Fruit fly (Drosophila melanogaster) whole organism, embryonic: ENCODE results near the gene CG5853.

Experiments used
- Adf1 ChIP-seq: fragments of 200-800 bp; sonication (Bioruptor generic); IDR thresholded peaks from 2 replicates; pipeline ENCODE4 v1.3.6; 2022; ENCODE audit warnings: missing biosample characterization, missing genetic modification characterization
- Atf-2 ChIP-seq: fragments of 200-800 bp; sonication (Bioruptor generic); optimal IDR thresholded peaks from 2 replicates; lab custom pipeline; 2016; ENCODE audit warnings: missing biosample characterization, missing genetic modification characterization
- Awh ChIP-seq: fragments of 200-800 bp; sonication (Bioruptor generic); IDR thresholded peaks from 2 replicates; pipeline ENCODE4, ENCODE4 v1.3.6; 2022; ENCODE audit warnings: missing biosample characterization, missing genetic modification characterization
- CG10274 ChIP-seq: fragments of 200-800 bp; sonication (Bioruptor generic); optimal IDR thresholded peaks from 3 replicates; lab custom pipeline; 2017; ENCODE audit warnings: missing biosample characterization, mild to moderate bottlenecking, missing genetic modification characterization
- CG10366 ChIP-seq: fragments of 200-800 bp; sonication (Bioruptor generic); IDR thresholded peaks from 2 replicates; pipeline ENCODE4 v1.3.6; 2022; ENCODE audit warnings: missing biosample characterization, missing genetic modification characterization
- CG11247 ChIP-seq: fragments of 200-800 bp; sonication (Bioruptor generic); IDR thresholded peaks from 2 replicates; pipeline ENCODE4 v1.3.6; 2022; ENCODE audit warnings: missing biosample characterization, missing genetic modification characterization
- CG11695 ChIP-seq: fragments of 200-800 bp; sonication (Bioruptor generic); IDR thresholded peaks from 3 replicates; pipeline ENCODE4 v1.3.6; 2022; ENCODE audit warnings: missing biosample characterization, missing genetic modification characterization
- CG11723 ChIP-seq: fragments of 200-800 bp; sonication (Bioruptor generic); optimal IDR thresholded peaks from 2 replicates; lab custom pipeline; 2017; ENCODE audit warnings: missing biosample characterization, mild to moderate bottlenecking, missing genetic modification characterization
- CG12391 ChIP-seq: fragments of 200-800 bp; sonication (Bioruptor generic); optimal IDR thresholded peaks from 3 replicates; lab custom pipeline; 2018; ENCODE audit warnings: missing biosample characterization, mild to moderate bottlenecking, missing genetic modification characterization, moderate library complexity
- CG13287 ChIP-seq: fragments of 200-800 bp; sonication (Bioruptor generic); IDR thresholded peaks from 2 replicates; pipeline ENCODE4 v1.3.6; 2022; ENCODE audit warnings: missing biosample characterization, missing genetic modification characterization; ENCODE audit not compliant: partially characterized antibody
- CG14441 ChIP-seq: fragments of 200-800 bp; sonication (Bioruptor generic); IDR thresholded peaks from 2 replicates; pipeline ENCODE4 v1.3.6; 2022; ENCODE audit warnings: missing biosample characterization, missing genetic modification characterization
- CG15514 ChIP-seq: fragments of 200-800 bp; sonication (Bioruptor generic); optimal IDR thresholded peaks from 3 replicates; lab custom pipeline; 2017; ENCODE audit warnings: missing biosample characterization, missing genetic modification characterization, mild to moderate bottlenecking, moderate library complexity, missing genetic modification reagents
- CG18011 ChIP-seq: fragments of 200-800 bp; sonication (Bioruptor generic); optimal IDR thresholded peaks from 2 replicates; lab custom pipeline; 2017; ENCODE audit warnings: missing biosample characterization, missing genetic modification characterization, mild to moderate bottlenecking, moderate library complexity, missing genotype
- CG18476 ChIP-seq: fragments of 200-800 bp; sonication (Bioruptor generic); optimal IDR thresholded peaks from 2 replicates; lab custom pipeline; 2016; ENCODE audit warnings: missing biosample characterization, mild to moderate bottlenecking, missing genetic modification characterization
- CG2889 ChIP-seq: fragments of 200-800 bp; sonication (Bioruptor generic); IDR thresholded peaks from 3 replicates; pipeline ENCODE4 v1.3.6; 2022; ENCODE audit warnings: missing biosample characterization, missing genetic modification characterization
- CG31388 ChIP-seq: fragments of 200-800 bp; sonication (Bioruptor generic); optimal IDR thresholded peaks from 2 replicates; lab custom pipeline; 2016; ENCODE audit warnings: missing biosample characterization, missing genetic modification characterization
- CG42726 ChIP-seq: fragments of 200-800 bp; sonication (Bioruptor generic); IDR thresholded peaks from 2 replicates; pipeline ENCODE4 v1.3.6; 2022; ENCODE audit warnings: missing biosample characterization, missing genetic modification characterization; ENCODE audit not compliant: partially characterized antibody
- CG4404 ChIP-seq: fragments of 200-800 bp; sonication (Bioruptor generic); IDR thresholded peaks from 2 replicates; pipeline ENCODE4 v1.3.6; 2022; ENCODE audit warnings: missing biosample characterization, missing genetic modification characterization
- CG4617 ChIP-seq: fragments of 200-800 bp; sonication (Bioruptor generic); optimal IDR thresholded peaks from 3 replicates; lab custom pipeline; 2016; ENCODE audit warnings: missing biosample characterization, missing genetic modification characterization, borderline replicate concordance
- CG4707 ChIP-seq: fragments of 200-800 bp; sonication (Bioruptor generic); optimal IDR thresholded peaks from 2 replicates; lab custom pipeline; 2018; ENCODE audit warnings: missing biosample characterization, mild to moderate bottlenecking, missing genetic modification characterization, moderate library complexity
- CG5953 ChIP-seq: fragments of 200-800 bp; sonication (Bioruptor generic); IDR thresholded peaks from 2 replicates; pipeline ENCODE4 v1.3.6; 2022; ENCODE audit warnings: missing biosample characterization, missing genetic modification characterization
- CG6683 ChIP-seq: fragments of 200-800 bp; sonication (Bioruptor generic); optimal IDR thresholded peaks from 2 replicates; lab custom pipeline; 2017; ENCODE audit warnings: missing biosample characterization, mild to moderate bottlenecking, missing genetic modification characterization, missing genetic modification reagents
- CG8388 ChIP-seq: fragments of 200-800 bp; sonication (Bioruptor generic); optimal IDR thresholded peaks from 2 replicates; lab custom pipeline; 2019; ENCODE audit warnings: missing biosample characterization, mild to moderate bottlenecking, missing genetic modification characterization, moderate library complexity
- CG9932 ChIP-seq: fragments of 200-800 bp; sonication (Bioruptor generic); IDR thresholded peaks from 2 replicates; pipeline ENCODE4 v1.3.6; 2022; ENCODE audit warnings: missing biosample characterization, missing genetic modification characterization
- D ChIP-seq, 2 experiments: fragments of 200-800 bp in 1 of 2; fragments of >200 bp in 1 of 2; sonication (Bioruptor generic) in 1 of 2; optimal IDR thresholded peaks; 2 replicates in 1 of 2; 3 replicates in 1 of 2; lab custom pipeline; 2017; ENCODE audit warnings: mild to moderate bottlenecking in 1 of 2, missing biosample characterization in 1 of 2, missing genetic modification characterization in 1 of 2, missing genetic modification reagents in 1 of 2
- D19B ChIP-seq: fragments of 200-800 bp; sonication (Bioruptor generic); optimal IDR thresholded peaks from 2 replicates; lab custom pipeline; 2017; ENCODE audit warnings: missing biosample characterization, mild to moderate bottlenecking, missing genetic modification characterization
- Dbx ChIP-seq: fragments of 200-800 bp; sonication (Bioruptor generic); IDR thresholded peaks from 3 replicates; pipeline ENCODE4 v1.3.6; 2022; ENCODE audit warnings: missing biosample characterization, missing genetic modification characterization
- ERR ChIP-seq: fragments of 200-800 bp; sonication (Bioruptor generic); optimal IDR thresholded peaks from 2 replicates; lab custom pipeline; 2016; ENCODE audit warnings: missing biosample characterization, missing genetic modification characterization
- HLH4C ChIP-seq: fragments of 200-800 bp; sonication (Bioruptor generic); IDR thresholded peaks from 3 replicates; pipeline ENCODE4 v1.3.6; 2022; ENCODE audit warnings: missing biosample characterization, missing genetic modification characterization; ENCODE audit not compliant: partially characterized antibody
- Hr39 ChIP-seq: fragments of >200 bp; optimal IDR thresholded peaks from 2 replicates; lab custom pipeline; 2017
- Hr51 ChIP-seq, 2 experiments: fragments of 200-800 bp; sonication (Bioruptor generic); optimal IDR thresholded peaks; 2 replicates in 1 of 2; 3 replicates in 1 of 2; lab custom pipeline; 2016 to 2018; ENCODE audit warnings: missing biosample characterization in 2 of 2, missing genetic modification characterization in 2 of 2, mild to moderate bottlenecking in 1 of 2, moderate library complexity in 1 of 2
- Lim3 ChIP-seq: fragments of 200-800 bp; sonication (Bioruptor generic); IDR thresholded peaks from 2 replicates; pipeline ENCODE4 v1.3.6; 2022; ENCODE audit warnings: missing biosample characterization, missing genetic modification characterization
- Mad ChIP-seq: fragments of 200-800 bp; sonication (Bioruptor generic); optimal IDR thresholded peaks from 2 replicates; lab custom pipeline; 2016; ENCODE audit warnings: missing biosample characterization, missing genetic modification characterization
- Med ChIP-seq: fragments of 200-800 bp; sonication (Bioruptor generic); peaks from one replicate; lab custom pipeline; 2016; ENCODE audit warnings: missing biosample characterization, missing genetic modification characterization, mild to moderate bottlenecking, inconsistent platforms, moderate library complexity
- Nf-YB ChIP-seq: fragments of 200-800 bp; sonication (Bioruptor generic); optimal IDR thresholded peaks from 3 replicates; lab custom pipeline; 2019; ENCODE audit warnings: missing biosample characterization, mild to moderate bottlenecking, missing genetic modification characterization, moderate library complexity
- al ChIP-seq: fragments of 200-800 bp; sonication (Bioruptor generic); IDR thresholded peaks from 2 replicates; pipeline ENCODE4 v1.3.6; 2022; ENCODE audit warnings: missing biosample characterization, missing genetic modification characterization
- amos ChIP-seq: fragments of 200-800 bp; sonication (Bioruptor generic); IDR thresholded peaks from 2 replicates; pipeline ENCODE4 v1.3.6; 2022; ENCODE audit warnings: missing biosample characterization, missing genetic modification characterization; ENCODE audit not compliant: partially characterized antibody
- chinmo ChIP-seq: fragments of 200-800 bp; sonication (Bioruptor generic); IDR thresholded peaks from 4 replicates; pipeline ENCODE4 v1.3.6; 2022; ENCODE audit warnings: missing biosample characterization, missing genetic modification characterization; ENCODE audit not compliant: partially characterized antibody
- chm ChIP-seq: fragments of 200-800 bp; sonication (Bioruptor generic); IDR thresholded peaks from 2 replicates; pipeline ENCODE4 v1.3.6; 2022; ENCODE audit warnings: missing biosample characterization, missing genetic modification characterization
- ci ChIP-seq: fragments of 200-800 bp; sonication (Bioruptor generic); IDR thresholded peaks from 3 replicates; pipeline ENCODE4 v1.3.6; 2022; ENCODE audit warnings: missing biosample characterization, missing genetic modification characterization
- disco-r ChIP-seq: fragments of 200-800 bp; sonication (Bioruptor generic); optimal IDR thresholded peaks from 2 replicates; lab custom pipeline; 2016; ENCODE audit warnings: missing biosample characterization, missing genetic modification characterization
- gcm2 ChIP-seq: fragments of 200-800 bp; sonication (Bioruptor generic); optimal IDR thresholded peaks from 2 replicates; lab custom pipeline; 2016; ENCODE audit warnings: missing biosample characterization, missing genetic modification characterization
- gfzf ChIP-seq: fragments of 200-800 bp; sonication (Bioruptor generic); optimal IDR thresholded peaks from 2 replicates; lab custom pipeline; 2016; ENCODE audit warnings: missing biosample characterization, mild to moderate bottlenecking, missing genetic modification characterization, moderate library complexity
- h ChIP-seq: fragments of >200 bp; optimal IDR thresholded peaks from 2 replicates; lab custom pipeline; 2017
- jumu ChIP-seq: fragments of 200-800 bp; sonication (Bioruptor generic); optimal IDR thresholded peaks from 3 replicates; lab custom pipeline; 2016; ENCODE audit warnings: missing biosample characterization, missing genetic modification characterization
- ken ChIP-seq: fragments of 200-800 bp; sonication (Bioruptor generic); IDR thresholded peaks from 3 replicates; pipeline ENCODE4 v1.3.6; 2022; ENCODE audit warnings: missing biosample characterization, missing genetic modification characterization
- klu ChIP-seq: fragments of 200-800 bp; sonication (Bioruptor generic); IDR thresholded peaks from 2 replicates; pipeline ENCODE4 v1.3.6; 2022; ENCODE audit warnings: missing biosample characterization, missing genetic modification characterization
- psq ChIP-seq: fragments of 200-800 bp; sonication (Bioruptor generic); optimal IDR thresholded peaks from 2 replicates; lab custom pipeline; 2017; ENCODE audit warnings: missing biosample characterization, missing genetic modification characterization
- ranshi ChIP-seq: fragments of 200-800 bp; sonication (Bioruptor generic); IDR thresholded peaks from 2 replicates; pipeline ENCODE4 v1.3.6; 2022; ENCODE audit warnings: missing biosample characterization, missing genetic modification characterization
- slbo ChIP-seq: fragments of 200-800 bp; sonication (Bioruptor generic); IDR thresholded peaks from 2 replicates; pipeline ENCODE4 v1.3.6; 2022; ENCODE audit warnings: missing biosample characterization, missing genetic modification characterization
- tx ChIP-seq: fragments of 200-800 bp; sonication (Bioruptor generic); optimal IDR thresholded peaks from 2 replicates; lab custom pipeline; 2016; ENCODE audit warnings: missing biosample characterization, missing genetic modification characterization
- zfh1 ChIP-seq: fragments of 200-800 bp; sonication (Bioruptor generic); IDR thresholded peaks from 3 replicates; pipeline ENCODE4 v1.3.6; 2022; ENCODE audit warnings: missing biosample characterization, missing genetic modification characterization

The CG5853 gene

dm6 chr2L:9937908-9938307 lies 9.5 kb downstream of the CG5853 start, which contains the start of gene Arglu1 (continued):
- TF ChIP-seq CG10366, result no peak
- no peak for TF ChIP-seq HLH4C (GFP tag; lab: Robert Waterston, UW)
- no peak; the same call in 1 of the 2 replicates for TF ChIP-seq amos (GFP tag; lab: Robert Waterston, UW)
- TF ChIP-seq gfzf (GFP tag; lab: Kevin White, UChicago), result peak; percentile 67
- TF ChIP-seq Adf1 (GFP tag; lab: Robert Waterston, UW), result no peak
- no peak for TF ChIP-seq Awh (GFP tag; lab: Robert Waterston, UW)
- no peak for TF ChIP-seq CG5953 (GFP tag; lab: Robert Waterston, UW)
- no peak for TF ChIP-seq CG11695 (GFP tag; lab: Robert Waterston, UW)
- no peak for TF ChIP-seq klu
- no peak for TF ChIP-seq Hr39 (lab: Kevin White, UChicago)
- no peak for TF ChIP-seq CG42726 (GFP tag; lab: Robert Waterston, UW)
- TF ChIP-seq CG14441, result no peak
- no peak for TF ChIP-seq CG10274 (GFP tag; lab: Kevin White, UChicago)
- no peak for TF ChIP-seq ERR
- no peak for TF ChIP-seq disco-r (GFP tag; lab: Kevin White, UChicago)
- TF ChIP-seq Mad (GFP tag; lab: Kevin White, UChicago), result no peak
- TF ChIP-seq ci (GFP tag; lab: Robert Waterston, UW), result no peak
- TF ChIP-seq jumu, result peak; percentile 26
- peak; percentile 69 for TF ChIP-seq CG9932 (GFP tag; lab: Robert Waterston, UW)
- peak; percentile 88 for TF ChIP-seq Med (GFP tag; lab: Kevin White, UChicago)
- no peak for TF ChIP-seq psq (GFP tag; lab: Kevin White, UChicago)
- TF ChIP-seq al (GFP tag; lab: Robert Waterston, UW), result no peak
- peak; percentile 36; the same call in 1 of the 2 replicates for TF ChIP-seq slbo
- peak; percentile 36; the same call in 1 of the 2 replicates for TF ChIP-seq CG13287 (GFP tag; lab: Robert Waterston, UW)
- TF ChIP-seq ranshi (GFP tag; lab: Robert Waterston, UW), result no peak
- TF ChIP-seq h, result no peak
- TF ChIP-seq Hr51 (GFP tag; optimal IDR thresholded peaks at IDR 0.05; lab: Kevin White, UChicago), result peak in 1 of 2 experiments; percentile 6
- TF ChIP-seq D (optimal IDR thresholded peaks at IDR 0.05; lab: Kevin White, UChicago), result no peak
- TF ChIP-seq D (GFP tag; optimal IDR thresholded peaks at IDR 0.05; lab: Kevin White, UChicago), result no peak
- no peak for TF ChIP-seq CG6683 (GFP tag; lab: Kevin White, UChicago)
- no peak for TF ChIP-seq CG4404
- TF ChIP-seq Nf-YB (GFP tag; lab: Kevin White, UChicago), result no peak
- TF ChIP-seq CG31388 (GFP tag; lab: Kevin White, UChicago), result no peak
- no peak for TF ChIP-seq gcm2 (GFP tag; lab: Kevin White, UChicago)
- no peak for TF ChIP-seq CG11723 (GFP tag; lab: Kevin White, UChicago)
- TF ChIP-seq CG8388, result no peak
- no peak for TF ChIP-seq CG12391 (tag; lab: Kevin White, UChicago)
- no peak for TF ChIP-seq D19B (GFP tag; lab: Kevin White, UChicago)
- peak; percentile 57; the same call in 1 of the 3 replicates for TF ChIP-seq Dbx (GFP tag; lab: Robert Waterston, UW)
- peak; percentile 87 for TF ChIP-seq CG4617 (GFP tag; lab: Kevin White, UChicago)
- no peak for TF ChIP-seq ken (GFP tag; lab: Robert Waterston, UW)
- peak; percentile 78 for TF ChIP-seq CG15514 (GFP tag; lab: Kevin White, UChicago)
- TF ChIP-seq CG18476 (GFP tag; lab: Kevin White, UChicago), result no peak
- no peak for TF ChIP-seq Lim3 (GFP tag; lab: Robert Waterston, UW)
- peak; percentile 14 for TF ChIP-seq CG18011 (GFP tag; lab: Kevin White, UChicago)
- no peak for TF ChIP-seq chinmo
- TF ChIP-seq CG4707 (GFP tag; lab: Kevin White, UChicago), result no peak
- no peak for TF ChIP-seq CG2889
- no peak for TF ChIP-seq zfh1
- TF ChIP-seq tx (GFP tag; lab: Kevin White, UChicago), result no peak
- TF ChIP-seq CG11247 (GFP tag; lab: Robert Waterston, UW), result peak; percentile 39; the same call in 1 of the 2 replicates
- no peak for TF ChIP-seq Atf-2 (GFP tag; lab: Kevin White, UChicago)
- no peak for TF ChIP-seq chm (GFP tag; lab: Robert Waterston, UW)
